Fruit fly (Drosophila melanogaster) ovary, adult (tissue): Measurements from ENCODE around the gene CG42580.
"Not testable (repeated sequence)": the region's sequence is repeated elsewhere in the genome, so short reads cannot be mapped to it uniquely, and the experiment has no call there.

ENCODE experiments used
- CG17801 ChIP-seq: fragments of 200-800 bp; optimal IDR thresholded peaks from 2 replicates; lab custom pipeline; 2019; ENCODE audit warnings: missing biosample characterization, mild to moderate bottlenecking, missing genetic modification characterization, moderate library complexity; ENCODE audit not compliant: partially characterized antibody

CG42580 gene

DNA sequence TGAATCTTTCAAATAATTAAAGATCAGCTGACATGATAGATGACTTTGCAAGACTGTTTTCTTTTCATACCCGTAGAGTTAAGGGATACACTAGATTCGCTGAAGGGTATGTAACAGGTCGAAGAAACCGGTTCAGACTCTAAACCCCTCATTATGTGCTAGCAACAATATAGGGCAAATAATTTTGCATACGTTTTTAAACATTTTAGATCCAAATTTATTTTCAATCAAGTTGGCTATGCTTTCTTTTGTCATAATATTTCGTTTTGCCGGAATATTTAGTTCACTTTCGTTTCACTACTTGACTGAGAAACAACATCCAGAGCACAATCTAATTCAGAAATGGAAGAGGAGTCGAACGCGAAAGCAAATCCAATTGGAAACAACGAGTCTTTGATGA, at the start of gene CG42580:
Gene CG42580 (plus strand): TSS at position 301 of the 400 bp plus-strand sequence.
- not testable (repeated sequence) for TF ChIP-seq CG17801 (GFP tag; lab: Kevin White, UChicago)

dm6 chrX:20524754-20525236, 49.3 kb upstream of the CG42580 start, which contains the start of gene Tak1:
Gene Tak1, minus strand, starts transcription at chrX:20524928.
- TF ChIP-seq CG17801 (GFP tag; lab: Kevin White, UChicago), result peak; percentile 15

- not testable (repeated sequence) for TF ChIP-seq CG17801 (GFP tag; lab: Kevin White, UChicago)
Measured at dm6 chrX:20527331-20527730, 46.8 kb upstream of the CG42580 start, which contains the start of gene CG42579. Gene CG42579, plus strand, starts transcription at chrX:20527631.

DNA sequence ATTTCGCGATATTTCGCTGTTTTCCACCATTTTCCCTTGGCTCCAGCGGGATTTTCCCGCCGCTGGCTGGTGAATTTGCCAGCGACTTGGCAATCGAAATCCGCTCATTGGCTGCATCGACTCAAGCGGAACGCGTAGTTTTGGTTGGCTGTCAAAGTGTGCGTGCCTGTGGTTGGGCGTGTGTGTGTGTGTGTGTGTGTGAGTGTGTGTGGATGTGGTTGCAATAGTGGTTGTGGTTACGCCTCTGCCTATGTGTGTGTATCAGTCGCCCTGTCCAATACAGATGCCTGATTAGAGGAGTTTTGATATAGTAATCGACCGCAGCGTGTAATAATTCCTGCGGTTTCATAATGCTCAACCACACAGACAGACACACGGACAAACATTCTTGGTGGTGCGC, 38.0 kb upstream of the CG42580 start:
- TF ChIP-seq CG17801 (GFP tag; lab: Kevin White, UChicago), result no peak

- TF ChIP-seq CG17801 (GFP tag; lab: Kevin White, UChicago), result no peak
Measured at dm6 chrX:20538197-20538596, 35.9 kb upstream of the CG42580 start, which contains the start of gene RunxB. Gene RunxB, plus strand, starts transcription at chrX:20538497.

- TF ChIP-seq CG17801 (GFP tag; lab: Kevin White, UChicago), result no peak
Measured at dm6 chrX:20559582-20559981, 14.5 kb upstream of the CG42580 start.

DNA sequence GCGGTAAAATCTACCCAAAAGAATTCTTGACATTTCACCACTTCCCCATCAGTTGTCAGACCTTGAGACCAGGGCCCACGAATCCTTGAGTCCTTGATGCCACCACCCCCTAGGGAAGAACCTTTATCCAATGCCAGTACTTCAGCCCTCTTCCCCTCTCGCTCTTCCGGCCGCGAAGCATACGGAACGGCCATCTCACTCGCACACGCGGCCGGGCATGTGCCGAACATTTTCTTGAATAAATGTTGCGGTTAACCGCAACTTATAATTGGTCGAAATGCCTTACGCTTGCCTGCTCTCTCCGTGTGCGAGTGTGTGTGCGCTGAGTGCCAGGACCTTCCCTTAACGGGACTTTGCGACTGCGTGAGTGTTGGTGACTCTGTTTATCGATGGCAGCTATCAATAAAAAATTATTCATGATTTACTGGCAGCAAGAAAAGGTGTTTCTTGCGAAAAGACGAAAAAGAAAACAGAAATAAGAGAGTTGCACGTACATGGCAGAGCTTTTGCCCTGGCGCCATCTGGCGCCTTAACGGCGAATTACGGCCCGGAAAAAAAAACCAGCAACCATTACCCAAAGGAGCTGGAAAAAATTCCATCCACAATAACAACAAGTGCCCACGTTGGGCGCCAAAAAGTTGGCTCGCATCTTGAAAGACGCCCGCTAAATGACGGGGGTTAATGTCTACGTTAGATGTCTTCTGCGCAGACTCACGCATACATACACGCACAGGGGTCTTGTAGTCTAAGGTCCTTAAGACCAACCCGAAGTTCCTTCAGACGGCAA, 8.9 kb downstream of the CG42580 start:
- no peak for TF ChIP-seq CG17801 (GFP tag; lab: Kevin White, UChicago)

- TF ChIP-seq CG17801 (GFP tag; lab: Kevin White, UChicago), result no peak
Measured at dm6 chrX:20612979-20613378, 38.9 kb downstream of the CG42580 start.

dm6 chrX:20623673-20624072, 49.6 kb downstream of the CG42580 start, which contains the start of gene RunxA:
Gene RunxA, minus strand, starts transcription at chrX:20623773.
- TF ChIP-seq CG17801 (GFP tag; lab: Kevin White, UChicago), result no peak
